Fruit fly (Drosophila melanogaster) whole organism, embryonic: Measurements from ENCODE around the gene Alp13.

ENCODE experiments used
- BEAF-32 ChIP-seq: fragments of 200-800 bp; sonication (Bioruptor generic); optimal IDR thresholded peaks from 3 replicates; lab custom pipeline; 2017; ENCODE audit warnings: missing biosample characterization, missing genetic modification characterization, mild to moderate bottlenecking, moderate library complexity, missing genetic modification reagents
- CG10209 ChIP-seq: fragments of 200-800 bp; sonication (Bioruptor generic); optimal IDR thresholded peaks from 3 replicates; lab custom pipeline; 2017; ENCODE audit warnings: missing biosample characterization, mild to moderate bottlenecking, missing genetic modification characterization, missing genetic modification reagents
- CG1024 ChIP-seq: fragments of 200-800 bp; sonication (Bioruptor generic); IDR thresholded peaks from 2 replicates; pipeline ENCODE4 v1.3.6; 2022; ENCODE audit warnings: missing biosample characterization, missing genetic modification characterization
- CG10565 ChIP-seq: fragments of 200-800 bp; sonication (Bioruptor generic); optimal IDR thresholded peaks from 3 replicates; lab custom pipeline; 2016; ENCODE audit warnings: missing biosample characterization, mild to moderate bottlenecking, missing genetic modification characterization
- CG11247 ChIP-seq: fragments of 200-800 bp; sonication (Bioruptor generic); IDR thresholded peaks from 2 replicates; pipeline ENCODE4 v1.3.6; 2022; ENCODE audit warnings: missing biosample characterization, missing genetic modification characterization
- CG12942 ChIP-seq: fragments of 200-800 bp; sonication (Bioruptor generic); optimal IDR thresholded peaks from 3 replicates; lab custom pipeline; 2016; ENCODE audit warnings: missing biosample characterization, missing genetic modification characterization
- CG13123 ChIP-seq: fragments of 200-800 bp; sonication (Bioruptor generic); optimal IDR thresholded peaks from 2 replicates; lab custom pipeline; 2016; ENCODE audit warnings: missing biosample characterization, missing genetic modification characterization
- CG13296 ChIP-seq: fragments of 200-800 bp; sonication (Bioruptor generic); optimal IDR thresholded peaks from 3 replicates; lab custom pipeline; 2018; ENCODE audit warnings: missing biosample characterization, mild to moderate bottlenecking, missing genetic modification characterization
- CG13624 ChIP-seq: fragments of 200-800 bp; sonication (Bioruptor generic); optimal IDR thresholded peaks from 2 replicates; lab custom pipeline; 2016; ENCODE audit warnings: missing biosample characterization, missing genetic modification characterization
- CG16779 ChIP-seq: fragments of 200-800 bp; sonication (Bioruptor generic); IDR thresholded peaks from 2 replicates; pipeline ENCODE4 v1.3.6; 2022; ENCODE audit warnings: missing biosample characterization, missing genetic modification characterization
- CG17385 ChIP-seq: fragments of 200-800 bp; sonication (Bioruptor generic); optimal IDR thresholded peaks from 3 replicates; lab custom pipeline; 2018; ENCODE audit warnings: missing biosample characterization, mild to moderate bottlenecking, missing genetic modification characterization
- CG31365 ChIP-seq: fragments of 200-800 bp; sonication (Bioruptor generic); optimal IDR thresholded peaks from 2 replicates; lab custom pipeline; 2018; ENCODE audit warnings: missing biosample characterization, mild to moderate bottlenecking, missing genetic modification characterization
- CG31388 ChIP-seq: fragments of 200-800 bp; sonication (Bioruptor generic); optimal IDR thresholded peaks from 2 replicates; lab custom pipeline; 2016; ENCODE audit warnings: missing biosample characterization, missing genetic modification characterization
- CG3163 ChIP-seq: fragments of 200-800 bp; sonication (Bioruptor generic); optimal IDR thresholded peaks from 3 replicates; lab custom pipeline; 2016; ENCODE audit warnings: missing biosample characterization, missing genetic modification characterization
- CG32772 ChIP-seq: fragments of 200-800 bp; sonication (Bioruptor generic); IDR thresholded peaks from 2 replicates; pipeline ENCODE4 v1.3.6; 2022; ENCODE audit warnings: missing biosample characterization, missing genetic modification characterization
- CG3281 ChIP-seq: fragments of 200-800 bp; sonication (Bioruptor generic); optimal IDR thresholded peaks from 3 replicates; lab custom pipeline; 2017; ENCODE audit warnings: missing biosample characterization, mild to moderate bottlenecking, missing genetic modification characterization
- CG4360 ChIP-seq: fragments of 200-800 bp; sonication (Bioruptor generic); IDR thresholded peaks from 2 replicates; pipeline ENCODE4 v1.3.6; 2022; ENCODE audit warnings: missing biosample characterization, missing genetic modification characterization
- CG6791 ChIP-seq: fragments of 200-800 bp; sonication (Bioruptor generic); IDR thresholded peaks from 3 replicates; pipeline ENCODE4 v1.3.6; 2022; ENCODE audit warnings: missing biosample characterization, missing genetic modification characterization; ENCODE audit not compliant: partially characterized antibody
- CG7928 ChIP-seq: fragments of 200-800 bp; sonication (Bioruptor generic); optimal IDR thresholded peaks from 2 replicates; lab custom pipeline; 2017; ENCODE audit warnings: missing biosample characterization, mild to moderate bottlenecking, missing genetic modification characterization
- CHES-1-like ChIP-seq: fragments of 200-800 bp; sonication (Bioruptor generic); optimal IDR thresholded peaks from 2 replicates; lab custom pipeline; 2016; ENCODE audit warnings: missing biosample characterization, missing genetic modification characterization
- CoRest ChIP-seq: fragments of 200-800 bp; sonication (Bioruptor generic); optimal IDR thresholded peaks from 3 replicates; lab custom pipeline; 2018; ENCODE audit warnings: missing biosample characterization, mild to moderate bottlenecking, missing genetic modification characterization, moderate library complexity
- Fer1 ChIP-seq: fragments of 200-800 bp; sonication (Bioruptor generic); optimal IDR thresholded peaks from 2 replicates; lab custom pipeline; 2017; ENCODE audit warnings: missing biosample characterization, mild to moderate bottlenecking, missing genetic modification characterization
- HLH4C ChIP-seq: fragments of 200-800 bp; sonication (Bioruptor generic); IDR thresholded peaks from 3 replicates; pipeline ENCODE4 v1.3.6; 2022; ENCODE audit warnings: missing biosample characterization, missing genetic modification characterization; ENCODE audit not compliant: partially characterized antibody
- MESR4 ChIP-seq: fragments of 200-800 bp; sonication (Bioruptor generic); optimal IDR thresholded peaks from 2 replicates; lab custom pipeline; 2018; ENCODE audit warnings: missing biosample characterization, mild to moderate bottlenecking, missing genetic modification characterization, moderate library complexity
- Max ChIP-seq: fragments of 200-800 bp; sonication (Bioruptor generic); optimal IDR thresholded peaks from 2 replicates; lab custom pipeline; 2016; ENCODE audit warnings: missing biosample characterization, mild to moderate bottlenecking, missing genetic modification characterization
- NFAT ChIP-seq: fragments of 200-800 bp; sonication (Bioruptor generic); IDR thresholded peaks from 2 replicates; pipeline ENCODE4 v1.3.6; 2022; ENCODE audit warnings: missing biosample characterization, missing genetic modification characterization
- Oli ChIP-seq: fragments of 200-800 bp; sonication (Bioruptor generic); optimal IDR thresholded peaks from 2 replicates; lab custom pipeline; 2018; ENCODE audit warnings: missing biosample characterization, mild to moderate bottlenecking, missing genetic modification characterization, moderate library complexity
- PHDP ChIP-seq: fragments of 200-800 bp; sonication (Bioruptor generic); optimal IDR thresholded peaks from 3 replicates; lab custom pipeline; 2018; ENCODE audit warnings: missing biosample characterization, mild to moderate bottlenecking, missing genetic modification characterization, moderate library complexity
- Stat92E ChIP-seq, 3 experiments: fragments of >200 bp in 2 of 3; fragments of 200-800 bp in 1 of 3; sonication (Bioruptor generic) in 1 of 3; optimal IDR thresholded peaks; 2 replicates each; lab custom pipeline; 2017 to 2019; ENCODE audit warnings: missing biosample characterization in 3 of 3, missing genetic modification characterization in 3 of 3, mild to moderate bottlenecking in 1 of 3, moderate library complexity in 1 of 3
- Trl ChIP-seq, 3 experiments: fragments of >200 bp in 2 of 3; fragments of 200-800 bp in 1 of 3; sonication (Bioruptor generic) in 1 of 3; optimal IDR thresholded peaks; 2 replicates in 1 of 3; 3 replicates in 2 of 3; lab custom pipeline; 2016 to 2017; ENCODE audit warnings: missing biosample characterization in 1 of 3, missing genetic modification characterization in 1 of 3
- bcd ChIP-seq: fragments of 200-800 bp; sonication (Bioruptor generic); optimal IDR thresholded peaks from 2 replicates; lab custom pipeline; 2017; ENCODE audit warnings: missing biosample characterization, mild to moderate bottlenecking, missing genetic modification characterization
- cas ChIP-seq: fragments of 200-800 bp; sonication (Bioruptor generic); IDR thresholded peaks from 2 replicates; pipeline ENCODE4 v1.3.6; 2022; ENCODE audit warnings: missing biosample characterization, missing genetic modification characterization
- cg ChIP-seq: fragments of 200-800 bp; sonication (Bioruptor generic); optimal IDR thresholded peaks from 3 replicates; lab custom pipeline; 2019; ENCODE audit warnings: missing biosample characterization, mild to moderate bottlenecking, missing genetic modification characterization, moderate library complexity
- corto ChIP-seq: fragments of 200-800 bp; sonication (Bioruptor generic); optimal IDR thresholded peaks from 2 replicates; lab custom pipeline; 2016; ENCODE audit warnings: missing biosample characterization, mild to moderate bottlenecking, missing genetic modification characterization, moderate library complexity
- gcm2 ChIP-seq: fragments of 200-800 bp; sonication (Bioruptor generic); optimal IDR thresholded peaks from 2 replicates; lab custom pipeline; 2016; ENCODE audit warnings: missing biosample characterization, missing genetic modification characterization
- gt ChIP-seq: fragments of 200-800 bp; sonication (Bioruptor generic); IDR thresholded peaks from 2 replicates; pipeline ENCODE4 v1.3.6; 2022; ENCODE audit warnings: missing biosample characterization, missing genetic modification characterization
- lola ChIP-seq, 3 experiments: fragments of >200 bp in 2 of 3; fragments of 200-800 bp in 1 of 3; sonication (Bioruptor generic) in 1 of 3; optimal IDR thresholded peaks; 2 replicates each; lab custom pipeline; 2017 to 2019; ENCODE audit warnings: missing biosample characterization in 3 of 3, missing genetic modification characterization in 3 of 3, mild to moderate bottlenecking in 1 of 3, moderate library complexity in 1 of 3
- p53 ChIP-seq: fragments of 200-800 bp; sonication (Bioruptor generic); optimal IDR thresholded peaks from 2 replicates; lab custom pipeline; 2016; ENCODE audit warnings: missing biosample characterization, missing genetic modification characterization
- ro ChIP-seq: fragments of 200-800 bp; sonication (Bioruptor generic); IDR thresholded peaks from 2 replicates; pipeline ENCODE4 v1.3.6; 2022; ENCODE audit warnings: missing biosample characterization, missing genetic modification characterization
- seq ChIP-seq: fragments of 200-800 bp; sonication (Bioruptor generic); IDR thresholded peaks from 2 replicates; pipeline ENCODE4 v1.3.6; 2022; ENCODE audit warnings: missing biosample characterization, missing genetic modification characterization
- slou ChIP-seq: fragments of 200-800 bp; sonication (Bioruptor generic); optimal IDR thresholded peaks from 3 replicates; lab custom pipeline; 2016; ENCODE audit warnings: missing biosample characterization, missing genetic modification characterization
- sob ChIP-seq: fragments of 200-800 bp; sonication (Bioruptor generic); IDR thresholded peaks from 2 replicates; pipeline ENCODE4 v1.3.6; 2022; ENCODE audit warnings: missing biosample characterization, missing genetic modification characterization
- tgo ChIP-seq: fragments of 200-800 bp; sonication (Bioruptor generic); IDR thresholded peaks from 3 replicates; pipeline ENCODE4 v1.3.6; 2022; ENCODE audit warnings: missing biosample characterization, missing genetic modification characterization
- tna ChIP-seq: fragments of 200-800 bp; sonication (Bioruptor generic); IDR thresholded peaks from 2 replicates; pipeline ENCODE4 v1.3.6; 2022; ENCODE audit warnings: missing biosample characterization, missing genetic modification characterization; ENCODE audit not compliant: partially characterized antibody
- twi ChIP-seq: fragments of 200-800 bp; optimal IDR thresholded peaks from 2 replicates; lab custom pipeline; 2019; ENCODE audit warnings: missing biosample characterization, mild to moderate bottlenecking, missing genetic modification characterization, moderate library complexity
- vvl ChIP-seq: fragments of 200-800 bp; sonication (Bioruptor generic); IDR thresholded peaks from 2 replicates; pipeline ENCODE4 v1.3.6; 2022; ENCODE audit warnings: missing biosample characterization, missing genetic modification characterization
- zen ChIP-seq: fragments of 200-800 bp; sonication (Bioruptor generic); optimal IDR thresholded peaks from 3 replicates; lab custom pipeline; 2018; ENCODE audit warnings: missing biosample characterization, mild to moderate bottlenecking, missing genetic modification characterization, moderate library complexity
- zfh1 ChIP-seq: fragments of 200-800 bp; sonication (Bioruptor generic); IDR thresholded peaks from 3 replicates; pipeline ENCODE4 v1.3.6; 2022; ENCODE audit warnings: missing biosample characterization, missing genetic modification characterization

The Alp13 gene

DNA sequence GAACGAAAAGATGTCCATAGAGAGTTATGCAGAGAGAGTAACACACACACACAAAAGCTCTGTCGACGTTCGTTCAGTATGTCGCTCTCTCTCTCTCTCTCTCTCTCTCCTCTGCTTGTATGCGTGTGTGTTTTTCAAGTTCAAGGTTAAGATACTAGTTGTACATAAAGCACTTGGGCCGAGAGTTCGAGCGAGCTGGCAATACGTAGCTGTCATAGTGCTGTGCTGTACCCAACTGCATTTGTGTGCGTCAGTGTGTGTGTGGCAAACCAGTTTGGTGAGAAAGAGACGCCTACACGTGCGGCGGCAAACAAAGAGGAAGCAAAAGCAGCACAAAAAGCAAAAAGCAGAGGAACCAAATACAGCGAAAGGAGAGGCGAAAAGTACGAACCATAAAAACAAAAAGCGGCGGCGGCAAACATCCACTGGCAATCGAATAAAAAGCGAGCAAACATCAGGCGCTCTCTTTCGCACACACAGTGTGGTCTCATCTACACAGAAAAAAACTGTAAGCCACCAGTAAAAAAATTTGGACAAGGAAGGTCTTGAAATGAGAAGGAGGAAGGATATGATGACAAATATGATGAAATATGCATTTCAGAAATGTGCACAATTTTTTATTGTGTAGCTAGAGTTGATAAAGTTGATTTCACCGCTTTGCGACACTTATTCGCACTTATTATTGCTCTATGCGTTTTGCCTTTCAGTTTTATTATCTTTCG, 12.2 kb upstream of the Alp13 start:
- TF ChIP-seq Oli (tag; lab: Kevin White, UChicago) (peak; percentile 53), PHDP (tag; lab: Kevin White, UChicago) (peak; percentile 44), gt (GFP tag; lab: Robert Waterston, UW) (no peak), CG13624 (GFP tag; lab: Kevin White, UChicago) (peak; percentile 72), seq (GFP tag; lab: Robert Waterston, UW) (peak; percentile 76), Stat92E (GFP tag; optimal IDR thresholded peaks at IDR 0.05; lab: Kevin White, UChicago) (no peak), cas (GFP tag; lab: Robert Waterston, UW) (no peak), NFAT (peak; percentile 56), CG13123 (GFP tag; lab: Kevin White, UChicago) (peak; percentile 19), CoRest (tag; lab: Kevin White, UChicago) (peak; percentile 66), CG11247 (GFP tag; lab: Robert Waterston, UW) (peak; percentile 64), cg (GFP tag; lab: Kevin White, UChicago) (peak; percentile 96), CG32772 (peak; percentile 61; the same call in 1 of the 2 replicates), CG3281 (GFP tag; lab: Kevin White, UChicago) (peak; percentile 64), CG31365 (tag; lab: Kevin White, UChicago) (no peak), p53 (GFP tag; lab: Kevin White, UChicago) (peak; percentile 41), HLH4C (GFP tag; lab: Robert Waterston, UW) (no peak), lola (GFP tag; optimal IDR thresholded peaks at IDR 0.05; lab: Kevin White, UChicago) (no peak), Trl (optimal IDR thresholded peaks at IDR 0.05; lab: Kevin White, UChicago) (peak; percentile 82 to 95), Trl (GFP tag; optimal IDR thresholded peaks at IDR 0.05; lab: Kevin White, UChicago) (peak; percentile 49), CG10209 (GFP tag; lab: Kevin White, UChicago) (peak; percentile 69), bcd (GFP tag; lab: Kevin White, UChicago) (peak; percentile 77), CG6791 (GFP tag; lab: Robert Waterston, UW) (no peak), CG7928 (GFP tag; lab: Kevin White, UChicago) (no peak), corto (GFP tag; lab: Kevin White, UChicago) (peak; percentile 69), tgo (GFP tag; lab: Robert Waterston, UW) (peak; percentile 74), CHES-1-like (peak; percentile 67), zen (tag; lab: Kevin White, UChicago) (no peak), CG4360 (no peak), Max (GFP tag; lab: Kevin White, UChicago) (peak; percentile 50), CG3163 (GFP tag; lab: Kevin White, UChicago) (peak; percentile 28), twi (tag; lab: Kevin White, UChicago) (no peak), CG16779 (GFP tag; lab: Robert Waterston, UW) (0 out of 2 replicates have a peak, but pooled peaks have one; percentile 56), Fer1 (GFP tag; lab: Kevin White, UChicago) (peak; percentile 28), gcm2 (GFP tag; lab: Kevin White, UChicago) (peak; percentile 56), sob (peak; percentile 55; the same call in 1 of the 2 replicates), CG31388 (no peak), zfh1 (GFP tag; lab: Robert Waterston, UW) (peak; percentile 66; the same call in 2 of the 3 replicates), CG10565 (GFP tag; lab: Kevin White, UChicago) (no peak), ro (GFP tag; lab: Robert Waterston, UW) (no peak), CG12942 (GFP tag; lab: Kevin White, UChicago) (peak; percentile 39), BEAF-32 (GFP tag; lab: Kevin White, UChicago) (no peak), CG1024 (GFP tag; lab: Robert Waterston, UW) (peak; percentile 56; the same call in 1 of the 2 replicates), CG13296 (GFP tag; lab: Kevin White, UChicago) (no peak), MESR4 (GFP tag; lab: Kevin White, UChicago) (no peak), CG17385 (GFP tag; lab: Kevin White, UChicago) (peak; percentile 52), slou (peak; percentile 47), vvl (GFP tag; lab: Robert Waterston, UW) (peak; percentile 78), tna (GFP tag; lab: Robert Waterston, UW) (no peak)
